Worm (Caenorhabditis elegans) whole organism, L1 larva: ENCODE results near the gene F21D9.2.

Experiments
- F16B12.6 ChIP-seq: fragments of 150-350 bp; optimal IDR thresholded peaks from 2 replicates; lab custom pipeline; 2014; ENCODE audit warnings: missing biosample characterization, missing genetic modification characterization
- Y116A8C.19 ChIP-seq: sonication (generic microtip); optimal IDR thresholded peaks from 2 replicates; lab custom pipeline; 2016; ENCODE audit warnings: missing compliant biosample characterization, missing genetic modification characterization, borderline replicate concordance
- aha-1 ChIP-seq: fragments of 150-350 bp; optimal IDR thresholded peaks from 2 replicates; lab custom pipeline; 2014; ENCODE audit warnings: missing biosample characterization, missing genetic modification characterization
- aly-2 ChIP-seq: fragments of 150-350 bp; optimal IDR thresholded peaks from 2 replicates; lab custom pipeline; 2014; ENCODE audit warnings: missing biosample characterization, missing genetic modification characterization
- ceh-63 ChIP-seq: fragments of 200-800 bp; sonication (Bioruptor generic); optimal IDR thresholded peaks from 2 replicates; lab custom pipeline; 2018; ENCODE audit warnings: mild to moderate bottlenecking, missing genetic modification characterization, missing compliant biosample characterization
- ceh-82 ChIP-seq, 3 experiments: fragments of 150-350 bp in 1 of 3; sonication (generic microtip) in 2 of 3; optimal IDR thresholded peaks; 2 replicates each; lab custom pipeline; 2014 to 2017; ENCODE audit warnings: missing biosample characterization in 3 of 3, missing genetic modification characterization in 3 of 3
- dsc-1 ChIP-seq: sonication (generic microtip); optimal IDR thresholded peaks from 2 replicates; lab custom pipeline; 2016; ENCODE audit warnings: mild to moderate bottlenecking, missing genetic modification characterization, missing compliant biosample characterization
- efl-1 ChIP-seq, 4 experiments: fragments of 150-350 bp; optimal IDR thresholded peaks in 3 of 4; peaks in 1 of 4; 1 replicate in 1 of 4; 2 replicates in 3 of 4; lab custom pipeline; 2014; ENCODE audit warnings: missing biosample characterization in 2 of 4, missing genetic modification characterization in 2 of 4, missing genetic modification reagents in 2 of 4
- egl-13 ChIP-seq: sonication (generic microtip); optimal IDR thresholded peaks from 2 replicates; lab custom pipeline; 2016; ENCODE audit warnings: missing genotype, missing genetic modification reagents, missing genetic modification characterization, missing compliant biosample characterization
- elt-2 ChIP-seq: sonication (generic microtip); optimal IDR thresholded peaks from 2 replicates; lab custom pipeline; 2016; ENCODE audit warnings: missing genetic modification characterization, mild to moderate bottlenecking, inconsistent platforms, missing compliant biosample characterization, missing genetic modification reagents
- fkh-4 ChIP-seq: sonication (generic microtip); optimal IDR thresholded peaks from 2 replicates; lab custom pipeline; 2016; ENCODE audit warnings: missing compliant biosample characterization, missing genetic modification characterization, borderline replicate concordance
- fos-1 ChIP-seq: fragments of 150-350 bp; optimal IDR thresholded peaks from 2 replicates; lab custom pipeline; 2014; ENCODE audit warnings: missing biosample characterization, missing genetic modification characterization
- hlh-4 ChIP-seq: sonication (generic microtip); optimal IDR thresholded peaks from 2 replicates; lab custom pipeline; 2016; ENCODE audit warnings: mild to moderate bottlenecking, missing genetic modification characterization, missing compliant biosample characterization
- isw-1 ChIP-seq: fragments of 200-800 bp; sonication (Bioruptor generic); IDR thresholded peaks from 2 replicates; pipeline ENCODE4 v1.3.6; 2022; ENCODE audit warnings: missing genetic modification characterization, missing compliant biosample characterization
- lin-15B ChIP-seq: fragments of 150-350 bp; sonication (generic microtip); optimal IDR thresholded peaks from 3 replicates; lab custom pipeline; 2014; ENCODE audit warnings: missing biosample characterization, missing genetic modification characterization
- lsy-2 ChIP-seq, 2 experiments: fragments of 150-350 bp; optimal IDR thresholded peaks; 2 replicates each; lab custom pipeline; 2014; ENCODE audit warnings: missing biosample characterization in 2 of 2, missing genetic modification characterization in 2 of 2
- mep-1 ChIP-seq: fragments of 150-350 bp; optimal IDR thresholded peaks from 2 replicates; lab custom pipeline; 2014; ENCODE audit warnings: missing biosample characterization, missing genetic modification characterization
- nhr-11 ChIP-seq: fragments of 150-350 bp; optimal IDR thresholded peaks from 2 replicates; lab custom pipeline; 2014; ENCODE audit warnings: missing biosample characterization, missing genetic modification characterization
- nhr-12 ChIP-seq: sonication (generic microtip); optimal IDR thresholded peaks from 2 replicates; lab custom pipeline; 2017; ENCODE audit warnings: missing biosample characterization, missing genetic modification characterization
- nhr-28 ChIP-seq: fragments of 150-350 bp; optimal IDR thresholded peaks from 2 replicates; lab custom pipeline; 2014; ENCODE audit warnings: missing biosample characterization, missing genetic modification characterization
- nhr-71 ChIP-seq: sonication (generic microtip); optimal IDR thresholded peaks from 2 replicates; lab custom pipeline; 2016; ENCODE audit warnings: mild to moderate bottlenecking, missing genetic modification characterization, moderate library complexity, missing compliant biosample characterization
- nhr-84 ChIP-seq: sonication (generic microtip); optimal IDR thresholded peaks from 2 replicates; lab custom pipeline; 2017; ENCODE audit warnings: missing biosample characterization, missing genetic modification characterization
- nhr-85 ChIP-seq: sonication (generic microtip); peaks from one replicate; lab custom pipeline; 2016; ENCODE audit warnings: missing genetic modification characterization, inconsistent platforms, missing compliant biosample characterization
- nhr-90 ChIP-seq: sonication (generic microtip); optimal IDR thresholded peaks from 2 replicates; lab custom pipeline; 2016; ENCODE audit warnings: mild to moderate bottlenecking, missing genetic modification characterization, missing compliant biosample characterization; ENCODE audit not compliant: poor library complexity
- pax-3 ChIP-seq: fragments of 200-800 bp; sonication (Bioruptor generic); optimal IDR thresholded peaks from 2 replicates; lab custom pipeline; 2018; ENCODE audit warnings: mild to moderate bottlenecking, missing genetic modification characterization, moderate library complexity, missing compliant biosample characterization
- pqm-1 ChIP-seq: sonication (generic microtip); optimal IDR thresholded peaks from 3 replicates; lab custom pipeline; 2017; ENCODE audit warnings: missing biosample characterization, missing genetic modification characterization
- rnt-1 ChIP-seq: sonication (generic microtip); optimal IDR thresholded peaks from 2 replicates; lab custom pipeline; 2016; ENCODE audit warnings: mild to moderate bottlenecking, missing genetic modification characterization, moderate library complexity, missing compliant biosample characterization
- snpc-4 ChIP-seq: fragments of 150-350 bp; optimal IDR thresholded peaks from 2 replicates; lab custom pipeline; 2014; ENCODE audit warnings: missing biosample characterization, missing genetic modification characterization
- snu-23 ChIP-seq: sonication (generic microtip); optimal IDR thresholded peaks from 2 replicates; lab custom pipeline; 2016; ENCODE audit warnings: missing genetic modification characterization, missing compliant biosample characterization
- sptf-1 ChIP-seq: fragments of 150-350 bp; optimal IDR thresholded peaks from 2 replicates; lab custom pipeline; 2014; ENCODE audit warnings: missing biosample characterization, missing genetic modification characterization
- tlp-1 ChIP-seq: fragments of 150-350 bp; optimal IDR thresholded peaks from 2 replicates; lab custom pipeline; 2014; ENCODE audit warnings: missing biosample characterization, missing genetic modification characterization
- unc-86 ChIP-seq: sonication (generic microtip); optimal IDR thresholded peaks from 2 replicates; lab custom pipeline; 2016; ENCODE audit warnings: missing genetic modification characterization, missing compliant biosample characterization
- unc-98 ChIP-seq: fragments of 200-800 bp; sonication (Bioruptor generic); IDR thresholded peaks from 2 replicates; pipeline ENCODE4 v1.3.6; 2022; ENCODE audit warnings: missing genetic modification characterization, missing compliant biosample characterization
- vab-15 ChIP-seq: sonication (generic microtip); optimal IDR thresholded peaks from 2 replicates; lab custom pipeline; 2017; ENCODE audit warnings: missing genotype, mild to moderate bottlenecking, missing genetic modification characterization, missing compliant biosample characterization

F21D9.2 gene

ce11 chrV:19262349-19262748 is at the start of gene F21D9.2:
Gene F21D9.2, minus strand, starts transcription at chrV:19262449.
- TF ChIP-seq vab-15 (tag; lab: Kevin White, UChicago), result no peak
- TF ChIP-seq nhr-71 (tag; lab: Kevin White, UChicago), result no peak
- TF ChIP-seq nhr-84 (tag; lab: Kevin White, UChicago), result no peak
- TF ChIP-seq unc-86, result no peak
- no peak for TF ChIP-seq ceh-63
- no peak for TF ChIP-seq pax-3 (tag; lab: Kevin White, UChicago)
- no peak for TF ChIP-seq fkh-4 (tag; lab: Kevin White, UChicago)
- TF ChIP-seq unc-98 (GFP tag; lab: Robert Waterston, UW), result no peak
- TF ChIP-seq snpc-4, result no peak
- no peak for TF ChIP-seq snu-23 (GFP tag; lab: Kevin White, UChicago)
- TF ChIP-seq fos-1, result no peak
- TF ChIP-seq rnt-1 (tag; lab: Kevin White, UChicago), result no peak
- no peak for TF ChIP-seq aha-1
- TF ChIP-seq tlp-1, result no peak
- TF ChIP-seq mep-1, result no peak
- TF ChIP-seq hlh-4, result no peak
- no peak for TF ChIP-seq nhr-11
- no peak for TF ChIP-seq aly-2 (tag; lab: Kevin White, UChicago)

ce11 chrV:19311391-19311790 is 49.1 kb upstream of the F21D9.2 start, which contains the start of gene C43D7.8:
Gene C43D7.8, minus strand, starts transcription at chrV:19311491.
- TF ChIP-seq snpc-4 (no peak), lin-15B (tag; lab: Kevin White, UChicago) (no peak), egl-13 (tag; lab: Kevin White, UChicago) (no peak), F16B12.6 (tag; lab: Kevin White, UChicago) (no peak), nhr-85 (tag; lab: Kevin White, UChicago) (no peak), ceh-82 (tag; optimal IDR thresholded peaks at IDR 0.05; lab: Kevin White, UChicago) (no peak), tlp-1 (no peak), fos-1 (no peak), nhr-28 (tag; lab: Kevin White, UChicago) (no peak), sptf-1 (tag; lab: Kevin White, UChicago) (no peak)

- no peak for TF ChIP-seq Y116A8C.19 (tag; lab: Kevin White, UChicago)
- TF ChIP-seq efl-1 (optimal IDR thresholded peaks at IDR 0.05; lab: Kevin White, UChicago), result no peak
- peak in 1 of 2 experiments; percentile 77 for TF ChIP-seq efl-1 (GFP tag; optimal IDR thresholded peaks at IDR 0.05 in 1 of 2; lab: Kevin White, UChicago)
Observed at ce11 chrV:19309591-19309990, 47.3 kb upstream of the F21D9.2 start, which contains the start of gene F55C9.11. Gene F55C9.11, minus strand, starts transcription at chrV:19309691.

ce11 chrV:19308137-19308536 is 45.9 kb upstream of the F21D9.2 start:
- TF ChIP-seq isw-1 (GFP tag; lab: Robert Waterston, UW) (no peak), nhr-12 (no peak), lsy-2 (tag; optimal IDR thresholded peaks at IDR 0.05; lab: Kevin White, UChicago) (no peak)

- TF ChIP-seq pqm-1 (tag; lab: Kevin White, UChicago) (no peak), vab-15 (tag; lab: Kevin White, UChicago) (no peak), nhr-90 (no peak), nhr-85 (tag; lab: Kevin White, UChicago) (no peak), elt-2 (tag; lab: Kevin White, UChicago) (no peak)
- TF ChIP-seq, all 84 proteins: peak for 0
Observed at ce11 chrV:19306906-19307305, 44.7 kb upstream of the F21D9.2 start, which contains the start of gene F55C9.15. Gene F55C9.15, minus strand, starts transcription at chrV:19307006.

- TF ChIP-seq dsc-1 (tag; lab: Kevin White, UChicago), result no peak
- TF ChIP-seq, all 84 proteins: peak for 0
Observed at ce11 chrV:19303589-19304174, 41.4 kb upstream of the F21D9.2 start, which contains the start of the genes fbxb-63 and fbxb-61. Gene fbxb-63, minus strand, starts transcription at chrV:19303730. Gene fbxb-61, plus strand, starts transcription at chrV:19304124.
